Worm (Caenorhabditis elegans): Measurements from ENCODE around the gene F13E9.9.

ce11 chrIV:10852403-10852802, 46.6 kb downstream of the F13E9.9 start:
- TF ChIP-seq madf-10 (tag; optimal IDR thresholded peaks at IDR 0.05) (no peak), snpc-4 (GFP tag; optimal IDR thresholded peaks at IDR 0.05) (no peak), snpc-4 (tag; optimal IDR thresholded peaks at IDR 0.05) (no peak), tlf-1 (GFP tag; optimal IDR thresholded peaks at IDR 0.05) (no peak), madf-6 (GFP tag; IDR thresholded peaks at IDR 0.05) (no peak), ztf-28 (GFP tag; IDR thresholded peaks at IDR 0.05) (no peak), F33H1.4 (GFP tag; IDR thresholded peaks at IDR 0.05) (no peak), nhr-120 (GFP tag; IDR thresholded peaks at IDR 0.05) (no peak), nhr-80 (tag; optimal IDR thresholded peaks at IDR 0.05) (no peak), ztf-3 (GFP tag; optimal IDR thresholded peaks at IDR 0.05) (no peak), ceh-58 (GFP tag; IDR thresholded peaks at IDR 0.05) (no peak)
